Worm (Caenorhabditis elegans): ENCODE measurements around the gene ire-1.

ire-1 gene

ce11 chrII:8131413-8131966, 6.8 kb upstream of the ire-1 start (continued):
- TF ChIP-seq skn-1 (tag; optimal IDR thresholded peaks at IDR 0.05) (no peak), mdt-29 (GFP tag; IDR thresholded peaks at IDR 0.05) (no peak), lin-1 (GFP tag; IDR thresholded peaks at IDR 0.05) (no peak), R02D3.7 (tag; optimal IDR thresholded peaks at IDR 0.05) (no peak), hlh-30 (tag; optimal IDR thresholded peaks at IDR 0.05; ENCODE audit: insufficient read depth) (peak; percentile 54), unc-130 (GFP tag; optimal IDR thresholded peaks at IDR 0.05) (no peak), lim-7 (GFP tag; IDR thresholded peaks at IDR 0.05) (no peak), mes-2 (tag; optimal IDR thresholded peaks at IDR 0.05; ENCODE audit: poor library complexity, severe bottlenecking) (peak; percentile 43), fos-1 (tag; optimal IDR thresholded peaks at IDR 0.05) (no peak), nhr-42 (GFP tag; IDR thresholded peaks at IDR 0.05) (peak; percentile 57), F49E8.2 (tag; optimal IDR thresholded peaks at IDR 0.05; ENCODE audit: borderline replicate concordance) (no peak), ctbp-1 (GFP tag; IDR thresholded peaks at IDR 0.05) (peak; percentile 82; the same call in 1 of the 2 replicates), mep-1 (tag; optimal IDR thresholded peaks at IDR 0.05) (peak; percentile 25), duxl-1 (tag; optimal IDR thresholded peaks at IDR 0.05; ENCODE audit: poor library complexity) (no peak), snpc-1.2 (GFP tag; IDR thresholded peaks at IDR 0.05) (no peak), sdz-12 (GFP tag; optimal IDR thresholded peaks at IDR 0.05) (no peak), spr-3 (GFP tag; optimal IDR thresholded peaks at IDR 0.05) (no peak), fkh-10 (GFP tag; optimal IDR thresholded peaks at IDR 0.05) (peak; percentile 67), lin-39 (tag; optimal IDR thresholded peaks at IDR 0.05) (no peak), lin-29 (GFP tag; IDR thresholded peaks at IDR 0.05) (no peak), mdl-1 (tag; optimal IDR thresholded peaks at IDR 0.05) (no peak), daf-19 (GFP tag; conservative IDR thresholded peaks at IDR 0.05) (no peak), mxl-3 (GFP tag; optimal IDR thresholded peaks at IDR 0.05) (peak; percentile 35), tag-97 (GFP tag; IDR thresholded peaks at IDR 0.05) (no peak), vab-7 (GFP tag; IDR thresholded peaks at IDR 0.05) (no peak), Y5F2A.4 (GFP tag; optimal IDR thresholded peaks at IDR 0.05) (no peak), T26A8.4 (GFP tag; IDR thresholded peaks at IDR 0.05) (no peak; the same call in 1 of the 2 replicates), aha-1 (tag) (peak; percentile 97), D1046.2 (GFP tag; IDR thresholded peaks at IDR 0.05) (0 out of 2 replicates have a peak, but pooled peaks have one; percentile 57), nhr-6 (tag; optimal IDR thresholded peaks at IDR 0.05) (no peak), hlh-11 (tag; optimal IDR thresholded peaks at IDR 0.05) (peak; percentile 49), Y48G9A.11 (GFP tag; IDR thresholded peaks at IDR 0.05) (no peak), zip-2 (tag; optimal IDR thresholded peaks at IDR 0.05) (no peak), egl-27 (tag; optimal IDR thresholded peaks at IDR 0.05) (no peak), F10B5.3 (tag; optimal IDR thresholded peaks at IDR 0.05) (no peak), ceh-62 (tag; optimal IDR thresholded peaks at IDR 0.05) (no peak), dve-1 (tag; optimal IDR thresholded peaks at IDR 0.05; ENCODE audit: insufficient read depth) (peak; percentile 24), F37D6.2 (tag; optimal IDR thresholded peaks at IDR 0.05) (peak; percentile 59), ztf-11 (tag; optimal IDR thresholded peaks at IDR 0.05) (no peak)

- TF ChIP-seq snpc-4 (tag; optimal IDR thresholded peaks at IDR 0.05) = no peak
- TF ChIP-seq snpc-1.2 (GFP tag; IDR thresholded peaks at IDR 0.05) = no peak
- TF ChIP-seq T26A8.4 (GFP tag; IDR thresholded peaks at IDR 0.05) = no peak
- TF ChIP-seq ceh-28 (tag; optimal IDR thresholded peaks at IDR 0.05) = no peak
- no peak for TF ChIP-seq ceh-44 (GFP tag; IDR thresholded peaks at IDR 0.05)
- TF ChIP-seq ama-1 (optimal IDR thresholded peaks at IDR 0.05) = peak; percentile 9
- peak; percentile 44 for TF ChIP-seq mes-2 (tag; optimal IDR thresholded peaks at IDR 0.05; ENCODE audit: poor library complexity, severe bottlenecking)
- no peak for TF ChIP-seq unc-130 (GFP tag; optimal IDR thresholded peaks at IDR 0.05)
- TF ChIP-seq mep-1 (tag; optimal IDR thresholded peaks at IDR 0.05) = peak; percentile 20
- peak; percentile 12; the same call in 1 of the 2 replicates for TF ChIP-seq saeg-2 (GFP tag; IDR thresholded peaks at IDR 0.05)
- no peak for TF ChIP-seq lsy-2 (tag; optimal IDR thresholded peaks at IDR 0.05)
- TF ChIP-seq nhr-42 (GFP tag; IDR thresholded peaks at IDR 0.05) = no peak
- no peak for TF ChIP-seq zip-2 (tag; optimal IDR thresholded peaks at IDR 0.05)
- TF ChIP-seq mxl-3 (GFP tag; optimal IDR thresholded peaks at IDR 0.05) = no peak
- no peak for TF ChIP-seq Y75B8A.6 (GFP tag; IDR thresholded peaks at IDR 0.05)
- TF ChIP-seq hlh-30 (tag; optimal IDR thresholded peaks at IDR 0.05; ENCODE audit: insufficient read depth) = no peak
- TF ChIP-seq daf-19 (GFP tag; conservative IDR thresholded peaks at IDR 0.05) = no peak
- TF ChIP-seq madf-5 (GFP tag; IDR thresholded peaks at IDR 0.05) = no peak
- no peak for TF ChIP-seq pha-4 (GFP tag; IDR thresholded peaks at IDR 0.05)
- no peak for TF ChIP-seq pha-4 (tag; optimal IDR thresholded peaks at IDR 0.05)
- no peak for TF ChIP-seq F44E2.7 (GFP tag; IDR thresholded peaks at IDR 0.05)
Observed at ce11 chrII:8130792-8131191, 6.1 kb upstream of the ire-1 start.
